Fruit fly (Drosophila melanogaster): Measurements from ENCODE around the gene CG4502.

Gene CG4502

dm6 chr2L:7148086-7148485 is 56.0 kb downstream of the CG4502 start (continued):
- TF ChIP-seq CG32772 (GFP tag; IDR thresholded peaks at IDR 0.05) (peak; percentile 73), Atf-2 (GFP tag; optimal IDR thresholded peaks at IDR 0.05) (peak; percentile 65), emc (GFP tag; optimal IDR thresholded peaks at IDR 0.05) (no peak), ab (GFP tag; optimal IDR thresholded peaks at IDR 0.05) (peak; percentile 3), CG5953 (GFP tag; IDR thresholded peaks at IDR 0.05) (peak; percentile 58; the same call in 1 of the 2 replicates), CG14710 (tag; optimal IDR thresholded peaks at IDR 0.05) (peak; percentile 66), Mrtf (GFP tag; IDR thresholded peaks at IDR 0.05) (0 out of 3 replicates have a peak, but pooled peaks have one; percentile 57), usp (GFP tag; optimal IDR thresholded peaks at IDR 0.05) (no peak), CG15696 (tag; optimal IDR thresholded peaks at IDR 0.05) (peak; percentile 49), CG8281 (tag; optimal IDR thresholded peaks at IDR 0.05) (peak; percentile 44), z (GFP tag; IDR thresholded peaks at IDR 0.05) (no peak), kah (GFP tag; optimal IDR thresholded peaks at IDR 0.05) (peak; percentile 48), CG11695 (GFP tag; IDR thresholded peaks at IDR 0.05) (peak; percentile 77), CG34376 (GFP tag; optimal IDR thresholded peaks at IDR 0.05) (no peak), dimm (GFP tag; IDR thresholded peaks at IDR 0.05) (no peak), CG10267 (tag; optimal IDR thresholded peaks at IDR 0.05) (peak; percentile 66), CG4282 (GFP tag; optimal IDR thresholded peaks at IDR 0.05) (peak; percentile 35), fru (optimal IDR thresholded peaks at IDR 0.05) (no peak), run (tag; optimal IDR thresholded peaks at IDR 0.05) (peak; percentile 69), CG30403 (GFP tag; optimal IDR thresholded peaks at IDR 0.05) (peak; percentile 76), sob (GFP tag; IDR thresholded peaks at IDR 0.05) (peak; percentile 36), MBD-R2 (GFP tag; IDR thresholded peaks at IDR 0.05) (no peak; the same call in 1 of the 2 replicates), zen (tag; optimal IDR thresholded peaks at IDR 0.05) (peak; percentile 74), Adf1 (GFP tag; IDR thresholded peaks at IDR 0.05) (no peak), ems (GFP tag; optimal IDR thresholded peaks at IDR 0.05) (peak; percentile 69), bab2 (GFP tag; optimal IDR thresholded peaks at IDR 0.05) (peak; percentile 69), CG6254 (GFP tag; optimal IDR thresholded peaks at IDR 0.05) (peak; percentile 60), Lhr (GFP tag; optimal IDR thresholded peaks at IDR 0.05) (peak; percentile 38), CG12236 (GFP tag; optimal IDR thresholded peaks at IDR 0.05) (peak; percentile 75), CG7372 (GFP tag; IDR thresholded peaks at IDR 0.05) (peak; percentile 43; the same call in 1 of the 2 replicates), luna (GFP tag; optimal IDR thresholded peaks at IDR 0.05) (no peak), Dll (GFP tag; IDR thresholded peaks at IDR 0.05; ENCODE audit: partially characterized antibody) (no peak), CG14014 (GFP tag; IDR thresholded peaks at IDR 0.05) (0 out of 2 replicates have a peak, but pooled peaks have one; percentile 55), chinmo (GFP tag; IDR thresholded peaks at IDR 0.05; ENCODE audit: partially characterized antibody) (no peak), toy (GFP tag; IDR thresholded peaks at IDR 0.05) (no peak), CG33557 (GFP tag; optimal IDR thresholded peaks at IDR 0.05) (no peak), CG13894 (tag; optimal IDR thresholded peaks at IDR 0.05) (no peak), CG6765 (GFP tag; optimal IDR thresholded peaks at IDR 0.05) (no peak), Dad (GFP tag; optimal IDR thresholded peaks at IDR 0.05) (peak; percentile 27), HLH4C (GFP tag; IDR thresholded peaks at IDR 0.05; ENCODE audit: partially characterized antibody) (no peak), bcd (GFP tag; optimal IDR thresholded peaks at IDR 0.05) (peak; percentile 64), Xrp1 (GFP tag; IDR thresholded peaks at IDR 0.05) (peak; percentile 81), klu (GFP tag; IDR thresholded peaks at IDR 0.05) (no peak), CG7928 (GFP tag; optimal IDR thresholded peaks at IDR 0.05) (no peak), peb (GFP tag; IDR thresholded peaks at IDR 0.05) (peak; percentile 68), vfl (GFP tag; optimal IDR thresholded peaks at IDR 0.05) (peak; percentile 1), Gsc (GFP tag; IDR thresholded peaks at IDR 0.05) (peak; percentile 7; the same call in 1 of the 2 replicates), CG4617 (GFP tag; optimal IDR thresholded peaks at IDR 0.05; ENCODE audit: borderline replicate concordance) (peak; percentile 34), Atf6 (GFP tag; IDR thresholded peaks at IDR 0.05) (peak; percentile 41; the same call in 1 of the 2 replicates), lbe (GFP tag; optimal IDR thresholded peaks at IDR 0.05) (no peak), CG14441 (GFP tag; IDR thresholded peaks at IDR 0.05) (peak; percentile 69), Hmx (GFP tag; optimal IDR thresholded peaks at IDR 0.05) (no peak)
